Fruit fly (Drosophila melanogaster): ENCODE measurements around the gene CG15211.
A peak's percentile ranks its signal among the peaks of the same experiment; 100 is the strongest.

Gene CG15211

DNA sequence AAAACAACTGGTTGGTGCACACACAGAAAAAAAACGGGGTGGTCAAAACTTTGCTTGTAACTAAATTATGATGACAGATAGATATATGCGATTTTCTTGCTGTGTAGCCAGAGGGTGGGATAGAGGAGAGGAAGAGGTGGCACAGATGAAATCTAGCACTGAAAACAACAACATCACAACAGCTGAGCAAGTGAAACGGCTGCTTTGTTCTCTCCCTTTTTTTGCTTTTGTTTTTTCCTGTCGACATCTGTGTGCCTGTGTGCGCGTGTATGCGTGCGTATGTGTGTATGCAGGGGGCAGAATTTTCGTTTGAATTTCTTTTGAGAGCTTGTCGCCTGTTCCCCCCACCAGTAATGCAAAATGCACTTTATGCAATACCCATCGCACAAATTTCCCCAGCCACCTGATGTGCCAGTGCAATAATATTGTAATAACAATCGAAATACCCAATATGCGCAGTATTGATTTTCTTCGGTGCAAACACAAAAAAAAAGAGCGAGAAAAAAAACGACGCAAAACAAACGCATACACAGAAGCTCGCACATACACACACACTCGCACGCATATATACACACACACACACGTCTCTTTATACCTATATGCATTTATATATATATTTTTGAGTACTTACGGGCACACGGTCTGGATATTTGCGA is 4.9 kb upstream of the CG15211 start (continued):
- TF ChIP-seq amos (GFP tag; IDR thresholded peaks at IDR 0.05; ENCODE audit: partially characterized antibody) (no peak), CG3065 (GFP tag; optimal IDR thresholded peaks at IDR 0.05) (no peak), Mrtf (GFP tag; IDR thresholded peaks at IDR 0.05) (peak; percentile 27; the same call in 1 of the 3 replicates), Sox102F (GFP tag; optimal IDR thresholded peaks at IDR 0.05) (peak; percentile 51), BtbVII (GFP tag; optimal IDR thresholded peaks at IDR 0.05) (peak; percentile 56), gsb (GFP tag; IDR thresholded peaks at IDR 0.05) (0 out of 2 replicates have a peak, but pooled peaks have one; percentile 13), Mad (GFP tag; optimal IDR thresholded peaks at IDR 0.05) (no peak), CG15269 (tag; optimal IDR thresholded peaks at IDR 0.05) (peak; percentile 67), D19A (tag; optimal IDR thresholded peaks at IDR 0.05) (peak; percentile 28), Side (GFP tag; optimal IDR thresholded peaks at IDR 0.05) (peak; percentile 75), esg (GFP tag; conservative IDR thresholded peaks at IDR 0.05) (no peak), CG10959 (GFP tag; IDR thresholded peaks at IDR 0.05) (no peak), mam (GFP tag; optimal IDR thresholded peaks at IDR 0.05) (peak; percentile 81), gcm2 (GFP tag; optimal IDR thresholded peaks at IDR 0.05) (no peak), chn (GFP tag; optimal IDR thresholded peaks at IDR 0.05) (peak; percentile 69), vnd (GFP tag; IDR thresholded peaks at IDR 0.05; ENCODE audit: partially characterized antibody) (no peak), CG9437 (GFP tag; optimal IDR thresholded peaks at IDR 0.05) (no peak), CG14965 (GFP tag; optimal IDR thresholded peaks at IDR 0.05; ENCODE audit: borderline replicate concordance) (no peak), Oli (tag; optimal IDR thresholded peaks at IDR 0.05) (peak; percentile 41), grau (tag; optimal IDR thresholded peaks at IDR 0.05) (peak; percentile 64), Fer2 (tag; optimal IDR thresholded peaks at IDR 0.05) (peak; percentile 31), h (optimal IDR thresholded peaks at IDR 0.05) (no peak), Hr78 (GFP tag; optimal IDR thresholded peaks at IDR 0.05) (no peak), CG12071 (GFP tag; optimal IDR thresholded peaks at IDR 0.05) (peak; percentile 39), cg (GFP tag; optimal IDR thresholded peaks at IDR 0.05) (peak; percentile 96), jumu (GFP tag; optimal IDR thresholded peaks at IDR 0.05) (peak; percentile 58), CG1602 (GFP tag; optimal IDR thresholded peaks at IDR 0.05) (peak; percentile 3), B-H2 (GFP tag; optimal IDR thresholded peaks at IDR 0.05) (peak; percentile 83), CG33557 (GFP tag; optimal IDR thresholded peaks at IDR 0.05) (no peak), Optix (GFP tag; IDR thresholded peaks at IDR 0.05) (peak; percentile 47; the same call in 2 of the 3 replicates), CG12391 (tag; optimal IDR thresholded peaks at IDR 0.05) (peak; percentile 66), Kr (GFP tag; optimal IDR thresholded peaks at IDR 0.05) (no peak), lmd (GFP tag; IDR thresholded peaks at IDR 0.05) (peak; percentile 53; the same call in 1 of the 2 replicates), CG42726 (GFP tag; IDR thresholded peaks at IDR 0.05; ENCODE audit: partially characterized antibody) (no peak), croc (GFP tag; conservative IDR thresholded peaks at IDR 0.05) (no peak), CG11093 (GFP tag; IDR thresholded peaks at IDR 0.05) (no peak), CG11504 (tag; optimal IDR thresholded peaks at IDR 0.05) (peak; percentile 65), ara (GFP tag; IDR thresholded peaks at IDR 0.05) (peak; percentile 48; the same call in 1 of the 2 replicates), Hr51 (GFP tag; optimal IDR thresholded peaks at IDR 0.05) (peak; percentile 26 to 56), Xbp1 (GFP tag; optimal IDR thresholded peaks at IDR 0.05) (peak; percentile 61), zfh1 (GFP tag; IDR thresholded peaks at IDR 0.05) (peak; percentile 31; the same call in 1 of the 3 replicates), knrl (GFP tag; IDR thresholded peaks at IDR 0.05; ENCODE audit: partially characterized antibody) (no peak), twi (tag; optimal IDR thresholded peaks at IDR 0.05) (peak; percentile 13), CG11560 (tag; IDR thresholded peaks at IDR 0.05) (no peak), CG5180 (GFP tag; optimal IDR thresholded peaks at IDR 0.05) (peak; percentile 31), CG6813 (GFP tag; optimal IDR thresholded peaks at IDR 0.05) (peak; percentile 28), Awh (GFP tag; IDR thresholded peaks at IDR 0.05) (no peak), Dip3 (GFP tag; optimal IDR thresholded peaks at IDR 0.05) (peak; percentile 45), nom (GFP tag; optimal IDR thresholded peaks at IDR 0.05) (peak; percentile 92)
